Worm (Caenorhabditis elegans) whole organism, L2 larva: Measurements from ENCODE around the gene F21A3.2.

ENCODE experiments used
- C34F6.9 ChIP-seq: fragments of 150-350 bp; optimal IDR thresholded peaks from 2 replicates; lab custom pipeline; 2014; ENCODE audit warnings: missing biosample characterization, missing genetic modification characterization
- F13H6.1 ChIP-seq: sonication (generic microtip); optimal IDR thresholded peaks from 2 replicates; lab custom pipeline; 2016; ENCODE audit warnings: missing genetic modification characterization, missing compliant biosample characterization
- R02D3.7 ChIP-seq: fragments of 150-350 bp; optimal IDR thresholded peaks from 2 replicates; lab custom pipeline; 2014; ENCODE audit warnings: missing biosample characterization, missing genetic modification characterization
- Y55F3AM.14 ChIP-seq: fragments of 200-800 bp; sonication (Bioruptor generic); optimal IDR thresholded peaks from 2 replicates; lab custom pipeline; 2018; ENCODE audit warnings: mild to moderate bottlenecking, missing genetic modification characterization, missing compliant biosample characterization
- ZK546.5 ChIP-seq: sonication (generic microtip); optimal IDR thresholded peaks from 2 replicates; lab custom pipeline; 2017; ENCODE audit warnings: missing biosample characterization, missing genetic modification characterization
- ama-1 ChIP-seq: fragments of 150-350 bp; optimal IDR thresholded peaks from 2 replicates; lab custom pipeline; 2018; ENCODE audit warnings: inconsistent platforms
- blmp-1 ChIP-seq: sonication (generic microtip); optimal IDR thresholded peaks from 2 replicates; lab custom pipeline; 2017; ENCODE audit warnings: missing genetic modification characterization, mild to moderate bottlenecking, missing compliant biosample characterization, antibody characterized with exemption, moderate library complexity; ENCODE audit not compliant: insufficient read depth
- ceh-16 ChIP-seq: fragments of 150-350 bp; optimal IDR thresholded peaks from 2 replicates; lab custom pipeline; 2014; ENCODE audit warnings: missing biosample characterization, missing genetic modification characterization
- egl-27 ChIP-seq: sonication (generic microtip); optimal IDR thresholded peaks from 3 replicates; lab custom pipeline; 2017; ENCODE audit warnings: missing biosample characterization, missing genetic modification reagents, missing genetic modification characterization
- elt-1 ChIP-seq: fragments of 150-350 bp; optimal IDR thresholded peaks from 2 replicates; lab custom pipeline; 2014; ENCODE audit warnings: missing biosample characterization, missing genetic modification characterization
- elt-3 ChIP-seq: sonication (generic microtip); optimal IDR thresholded peaks from 2 replicates; lab custom pipeline; 2017; ENCODE audit warnings: missing biosample characterization, missing genetic modification characterization
- fos-1 ChIP-seq: fragments of 150-350 bp; optimal IDR thresholded peaks from 2 replicates; lab custom pipeline; 2014; ENCODE audit warnings: missing biosample characterization, missing genetic modification characterization
- lsy-2 ChIP-seq, 2 experiments: fragments of 150-350 bp in 1 of 2; sonication (generic microtip) in 1 of 2; optimal IDR thresholded peaks; 2 replicates each; lab custom pipeline; 2014 to 2017; ENCODE audit warnings: missing biosample characterization in 2 of 2, missing genetic modification characterization in 2 of 2
- mab-5 ChIP-seq: fragments of 150-350 bp; optimal IDR thresholded peaks from 2 replicates; lab custom pipeline; 2014; ENCODE audit warnings: missing biosample characterization, missing genetic modification characterization
- mbf-1 ChIP-seq: sonication (generic microtip); optimal IDR thresholded peaks from 2 replicates; lab custom pipeline; 2017; ENCODE audit warnings: missing biosample characterization, missing genetic modification characterization
- nhr-10 ChIP-seq: sonication (generic microtip); optimal IDR thresholded peaks from 2 replicates; lab custom pipeline; 2017; ENCODE audit warnings: missing biosample characterization, missing genetic modification characterization
- nhr-11 ChIP-seq: fragments of 150-350 bp; optimal IDR thresholded peaks from 2 replicates; lab custom pipeline; 2014; ENCODE audit warnings: missing biosample characterization, missing genetic modification characterization
- nhr-12 ChIP-seq: fragments of 150-350 bp; optimal IDR thresholded peaks from 2 replicates; lab custom pipeline; 2014; ENCODE audit warnings: missing biosample characterization, missing genetic modification characterization
- nhr-129 ChIP-seq: fragments of 150-350 bp; optimal IDR thresholded peaks from 2 replicates; lab custom pipeline; 2014; ENCODE audit warnings: missing biosample characterization, missing genetic modification characterization
- nhr-21 ChIP-seq: fragments of 150-350 bp; optimal IDR thresholded peaks from 2 replicates; lab custom pipeline; 2014; ENCODE audit warnings: missing biosample characterization, missing genetic modification characterization
- nhr-23 ChIP-seq: fragments of 150-350 bp; optimal IDR thresholded peaks from 2 replicates; lab custom pipeline; 2014; ENCODE audit warnings: missing biosample characterization, missing genetic modification reagents, missing genetic modification characterization
- nhr-237 ChIP-seq: fragments of 150-350 bp; optimal IDR thresholded peaks from 2 replicates; lab custom pipeline; 2014; ENCODE audit warnings: missing biosample characterization, missing genetic modification characterization
- nhr-25 ChIP-seq: fragments of 150-350 bp; sonication (generic microtip); optimal IDR thresholded peaks from 3 replicates; lab custom pipeline; 2014; ENCODE audit warnings: missing biosample characterization, missing genetic modification characterization
- nhr-6 ChIP-seq: fragments of 150-350 bp; optimal IDR thresholded peaks from 2 replicates; lab custom pipeline; 2014; ENCODE audit warnings: missing biosample characterization, missing genetic modification characterization
- nhr-77 ChIP-seq: fragments of 150-350 bp; optimal IDR thresholded peaks from 2 replicates; lab custom pipeline; 2014; ENCODE audit warnings: missing biosample characterization, missing genetic modification characterization
- peb-1 ChIP-seq: fragments of 150-350 bp; optimal IDR thresholded peaks from 2 replicates; lab custom pipeline; 2014; ENCODE audit warnings: missing biosample characterization, missing genetic modification characterization
- skn-1 ChIP-seq: sonication (generic microtip); optimal IDR thresholded peaks from 2 replicates; lab custom pipeline; 2017; ENCODE audit warnings: missing biosample characterization, missing genetic modification characterization
- sma-3 ChIP-seq: sonication (generic microtip); optimal IDR thresholded peaks from 2 replicates; lab custom pipeline; 2016; ENCODE audit warnings: missing genetic modification reagents, missing genetic modification characterization, missing compliant biosample characterization
- sma-9 ChIP-seq, 2 experiments: fragments of 150-350 bp in 1 of 2; sonication (generic microtip) in 1 of 2; optimal IDR thresholded peaks; 2 replicates each; lab custom pipeline; 2014 to 2016; ENCODE audit warnings: missing genetic modification characterization in 2 of 2, mild to moderate bottlenecking in 1 of 2, missing biosample characterization in 1 of 2, missing compliant biosample characterization in 1 of 2, missing genetic modification reagents in 1 of 2, moderate library complexity in 1 of 2
- unc-39 ChIP-seq: fragments of 150-350 bp; optimal IDR thresholded peaks from 2 replicates; lab custom pipeline; 2014; ENCODE audit warnings: missing biosample characterization, missing genetic modification characterization
- unc-55 ChIP-seq: fragments of 150-350 bp; sonication (generic microtip); optimal IDR thresholded peaks from 3 replicates; lab custom pipeline; 2014; ENCODE audit warnings: missing biosample characterization, missing genetic modification reagents, missing genetic modification characterization
- zag-1 ChIP-seq: fragments of 150-350 bp; optimal IDR thresholded peaks from 2 replicates; lab custom pipeline; 2014; ENCODE audit warnings: missing biosample characterization, missing genetic modification characterization
- ztf-1 ChIP-seq: fragments of 200-800 bp; sonication (Bioruptor generic); conservative IDR thresholded peaks from 2 replicates; pipeline ENCODE4 v1.3.6; 2022; ENCODE audit warnings: missing genetic modification characterization, missing compliant biosample characterization
- ztf-11 ChIP-seq: sonication (generic microtip); optimal IDR thresholded peaks from 2 replicates; lab custom pipeline; 2017; ENCODE audit warnings: missing biosample characterization, missing genetic modification characterization
- ztf-4 ChIP-seq: fragments of 150-350 bp; optimal IDR thresholded peaks from 2 replicates; lab custom pipeline; 2014; ENCODE audit warnings: missing biosample characterization, missing genetic modification characterization

The F21A3.2 gene

DNA sequence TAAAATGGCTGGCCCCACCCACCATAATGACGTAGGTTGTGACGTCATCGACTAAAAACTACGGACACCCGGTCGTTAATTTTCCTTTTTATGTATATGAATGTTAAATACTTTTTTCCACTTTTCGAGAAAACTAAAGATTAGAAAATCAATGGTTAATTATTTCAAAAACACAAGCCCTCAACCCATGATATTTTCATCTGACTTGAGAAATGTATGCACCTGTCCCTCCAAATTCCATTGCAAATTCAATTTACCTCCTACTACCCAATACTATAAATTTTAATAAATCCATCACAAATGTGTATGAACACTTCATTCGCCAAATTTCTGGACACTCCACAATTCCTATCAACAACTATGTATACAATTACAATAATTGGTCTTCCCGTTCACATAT is 4.7 kb downstream of the F21A3.2 start, which contains the start of gene srh-276:
srh-276 (plus strand) TSS at position 301 of the 400 bp plus-strand sequence.
- no peak for TF ChIP-seq ama-1 (lab: Kevin White, UChicago)
- no peak for TF ChIP-seq nhr-237 (tag; lab: Kevin White, UChicago)

ce11 chrV:15521920-15522319 is 11.8 kb downstream of the F21A3.2 start, which contains the start of gene lgc-31:
Gene lgc-31, minus strand, starts transcription at chrV:15522020.
- TF ChIP-seq ZK546.5 (tag; lab: Kevin White, UChicago) (no peak), C34F6.9 (tag; lab: Kevin White, UChicago) (no peak), fos-1 (tag; lab: Kevin White, UChicago) (no peak), R02D3.7 (tag; lab: Kevin White, UChicago) (no peak), sma-9 (GFP tag; optimal IDR thresholded peaks at IDR 0.05; lab: Kevin White, UChicago) (no peak), sma-9 (tag; optimal IDR thresholded peaks at IDR 0.05; lab: Kevin White, UChicago) (no peak), ztf-11 (tag; lab: Kevin White, UChicago) (no peak), elt-1 (no peak), unc-39 (tag; lab: Kevin White, UChicago) (no peak), sma-3 (GFP tag; lab: Kevin White, UChicago) (no peak), mbf-1 (tag; lab: Kevin White, UChicago) (no peak), elt-3 (no peak), ama-1 (lab: Kevin White, UChicago) (no peak), nhr-21 (tag; lab: Kevin White, UChicago) (no peak), ztf-1 (no peak), unc-55 (GFP tag; lab: Kevin White, UChicago) (no peak), Y55F3AM.14 (GFP tag; lab: Kevin White, UChicago) (no peak), lsy-2 (tag; optimal IDR thresholded peaks at IDR 0.05; lab: Kevin White, UChicago) (no peak)

DNA sequence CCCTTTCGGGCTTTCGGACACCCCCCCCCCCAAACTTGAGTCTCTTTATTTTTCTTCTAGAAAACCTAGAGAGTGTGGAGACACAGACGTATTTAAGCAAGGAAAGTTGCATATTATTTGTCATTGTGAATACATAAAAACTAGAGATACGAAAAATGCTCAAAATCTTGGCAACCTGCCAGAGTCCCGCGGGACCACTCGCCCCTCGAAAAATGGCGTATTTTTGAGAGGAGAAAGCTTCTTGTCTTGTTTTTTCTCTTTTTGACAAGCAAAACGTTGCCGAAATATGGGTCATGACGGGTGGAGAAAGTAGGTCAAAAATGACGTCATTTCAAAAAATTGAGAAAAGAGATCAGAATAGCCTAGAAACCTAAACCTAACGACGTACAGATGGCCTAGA is 13.4 kb downstream of the F21A3.2 start:
- TF ChIP-seq zag-1 (tag; lab: Kevin White, UChicago): peak; percentile 20
- TF ChIP-seq nhr-6: no peak
- TF ChIP-seq skn-1 (tag; lab: Kevin White, UChicago): no peak
- TF ChIP-seq lsy-2 (tag; optimal IDR thresholded peaks at IDR 0.05; lab: Kevin White, UChicago): peak in 1 of 2 experiments; percentile 29
- TF ChIP-seq nhr-12 (tag; lab: Kevin White, UChicago): no peak
- TF ChIP-seq mab-5: peak; percentile 60
- TF ChIP-seq R02D3.7 (tag; lab: Kevin White, UChicago): no peak
- no peak for TF ChIP-seq F13H6.1 (tag; lab: Kevin White, UChicago)
- TF ChIP-seq nhr-129 (tag; lab: Kevin White, UChicago): no peak
- TF ChIP-seq fos-1 (tag; lab: Kevin White, UChicago): no peak
- no peak for TF ChIP-seq C34F6.9 (tag; lab: Kevin White, UChicago)
- no peak for TF ChIP-seq unc-55 (GFP tag; lab: Kevin White, UChicago)
- TF ChIP-seq ztf-11 (tag; lab: Kevin White, UChicago): no peak
- TF ChIP-seq ztf-1: no peak
- TF ChIP-seq nhr-237 (tag; lab: Kevin White, UChicago): no peak
- no peak for TF ChIP-seq nhr-10
- TF ChIP-seq nhr-77: no peak

- TF ChIP-seq nhr-129 (tag; lab: Kevin White, UChicago) (no peak), ceh-16 (tag; lab: Kevin White, UChicago) (no peak), lsy-2 (tag; optimal IDR thresholded peaks at IDR 0.05; lab: Kevin White, UChicago) (no peak), R02D3.7 (tag; lab: Kevin White, UChicago) (no peak), ztf-1 (no peak), unc-39 (tag; lab: Kevin White, UChicago) (no peak), ztf-4 (tag; lab: Kevin White, UChicago) (no peak), nhr-77 (no peak), nhr-23 (tag; lab: Kevin White, UChicago) (no peak), blmp-1 (tag; lab: Kevin White, UChicago) (no peak), nhr-25 (no peak), peb-1 (tag; lab: Kevin White, UChicago) (no peak), egl-27 (tag; lab: Kevin White, UChicago) (no peak)
These were observed 13.9 kb downstream of the F21A3.2 start for ce11 chrV:15519845-15520244.

- TF ChIP-seq nhr-21 (tag; lab: Kevin White, UChicago) (no peak), blmp-1 (tag; lab: Kevin White, UChicago) (no peak), nhr-11 (tag; lab: Kevin White, UChicago) (no peak)
These were observed 16.4 kb downstream of the F21A3.2 start, which contains the start of gene F21A3.3 for ce11 chrV:15517413-15517812. Gene F21A3.3, plus strand, starts transcription at chrV:15517713.
